Fruit fly (Drosophila melanogaster) whole organism, embryonic: ENCODE data around the gene Vha100-2.

Experiments
- CG10462 ChIP-seq: fragments of 200-800 bp; sonication (Bioruptor generic); optimal IDR thresholded peaks from 2 replicates; lab custom pipeline; 2016; ENCODE audit warnings: missing biosample characterization, missing genetic modification characterization
- CG10543 ChIP-seq: fragments of 200-800 bp; sonication (Bioruptor generic); optimal IDR thresholded peaks from 3 replicates; lab custom pipeline; 2017; ENCODE audit warnings: missing biosample characterization, mild to moderate bottlenecking, missing genetic modification characterization, moderate library complexity
- CG11695 ChIP-seq: fragments of 200-800 bp; sonication (Bioruptor generic); IDR thresholded peaks from 3 replicates; pipeline ENCODE4 v1.3.6; 2022; ENCODE audit warnings: missing biosample characterization, missing genetic modification characterization
- CG14710 ChIP-seq: fragments of 200-800 bp; sonication (Bioruptor generic); optimal IDR thresholded peaks from 3 replicates; lab custom pipeline; 2019; ENCODE audit warnings: missing biosample characterization, mild to moderate bottlenecking, missing genetic modification characterization, moderate library complexity
- CG15269 ChIP-seq: fragments of 200-800 bp; sonication (Bioruptor generic); optimal IDR thresholded peaks from 2 replicates; lab custom pipeline; 2018; ENCODE audit warnings: missing biosample characterization, mild to moderate bottlenecking, missing genetic modification characterization, moderate library complexity
- CG1529 ChIP-seq: fragments of 200-800 bp; sonication (Bioruptor generic); optimal IDR thresholded peaks from 3 replicates; lab custom pipeline; 2018; ENCODE audit warnings: missing biosample characterization, missing genetic modification characterization
- CG1602 ChIP-seq: fragments of 200-800 bp; sonication (Bioruptor generic); optimal IDR thresholded peaks from 3 replicates; lab custom pipeline; 2016; ENCODE audit warnings: missing biosample characterization, missing genetic modification characterization
- CG30020 ChIP-seq: fragments of 200-800 bp; optimal IDR thresholded peaks from 2 replicates; lab custom pipeline; 2019; ENCODE audit warnings: missing biosample characterization, mild to moderate bottlenecking, missing genetic modification characterization, moderate library complexity
- CG31365 ChIP-seq: fragments of 200-800 bp; sonication (Bioruptor generic); optimal IDR thresholded peaks from 2 replicates; lab custom pipeline; 2018; ENCODE audit warnings: missing biosample characterization, mild to moderate bottlenecking, missing genetic modification characterization
- CG3847 ChIP-seq: fragments of 200-800 bp; sonication (Bioruptor generic); IDR thresholded peaks from 2 replicates; pipeline ENCODE4 v1.3.6; 2022; ENCODE audit warnings: missing biosample characterization, missing genetic modification characterization
- CG4360 ChIP-seq: fragments of 200-800 bp; sonication (Bioruptor generic); IDR thresholded peaks from 2 replicates; pipeline ENCODE4 v1.3.6; 2022; ENCODE audit warnings: missing biosample characterization, missing genetic modification characterization
- CG9727 ChIP-seq: fragments of 200-800 bp; sonication (Bioruptor generic); optimal IDR thresholded peaks from 3 replicates; lab custom pipeline; 2017; ENCODE audit warnings: missing biosample characterization, mild to moderate bottlenecking, missing genetic modification characterization
- CG9876 ChIP-seq: fragments of 200-800 bp; sonication (Bioruptor generic); optimal IDR thresholded peaks from 2 replicates; lab custom pipeline; 2016; ENCODE audit warnings: missing biosample characterization, missing genetic modification characterization
- CoRest ChIP-seq: fragments of 200-800 bp; sonication (Bioruptor generic); optimal IDR thresholded peaks from 3 replicates; lab custom pipeline; 2018; ENCODE audit warnings: missing biosample characterization, mild to moderate bottlenecking, missing genetic modification characterization, moderate library complexity
- D ChIP-seq, 2 experiments: fragments of 200-800 bp in 1 of 2; fragments of >200 bp in 1 of 2; sonication (Bioruptor generic) in 1 of 2; optimal IDR thresholded peaks; 2 replicates in 1 of 2; 3 replicates in 1 of 2; lab custom pipeline; 2017; ENCODE audit warnings: mild to moderate bottlenecking in 1 of 2, missing biosample characterization in 1 of 2, missing genetic modification characterization in 1 of 2, missing genetic modification reagents in 1 of 2
- D19B ChIP-seq: fragments of 200-800 bp; sonication (Bioruptor generic); optimal IDR thresholded peaks from 2 replicates; lab custom pipeline; 2017; ENCODE audit warnings: missing biosample characterization, mild to moderate bottlenecking, missing genetic modification characterization
- Dip2 ChIP-seq: fragments of 200-800 bp; sonication (Bioruptor generic); IDR thresholded peaks from 2 replicates; pipeline ENCODE4 v1.3.6; 2022; ENCODE audit warnings: missing biosample characterization, missing genetic modification characterization
- E2f1 ChIP-seq: fragments of 200-800 bp; sonication (Bioruptor generic); IDR thresholded peaks from 2 replicates; pipeline ENCODE4 v1.3.6; 2022; ENCODE audit warnings: missing biosample characterization, missing genetic modification characterization
- H15 ChIP-seq: fragments of 200-800 bp; sonication (Bioruptor generic); IDR thresholded peaks from 3 replicates; pipeline ENCODE4 v1.3.6; 2022; ENCODE audit warnings: missing biosample characterization, missing genetic modification characterization
- HLH54F ChIP-seq: fragments of 200-800 bp; sonication (Bioruptor generic); optimal IDR thresholded peaks from 3 replicates; lab custom pipeline; 2016; ENCODE audit warnings: missing biosample characterization, missing genetic modification characterization
- Hey ChIP-seq: fragments of 200-800 bp; sonication (Bioruptor generic); optimal IDR thresholded peaks from 3 replicates; lab custom pipeline; 2018; ENCODE audit warnings: missing biosample characterization, mild to moderate bottlenecking, missing genetic modification characterization
- MESR4 ChIP-seq: fragments of 200-800 bp; sonication (Bioruptor generic); optimal IDR thresholded peaks from 2 replicates; lab custom pipeline; 2018; ENCODE audit warnings: missing biosample characterization, mild to moderate bottlenecking, missing genetic modification characterization, moderate library complexity
- Myb ChIP-seq: fragments of 200-800 bp; sonication (Bioruptor generic); optimal IDR thresholded peaks from 2 replicates; lab custom pipeline; 2016; ENCODE audit warnings: missing biosample characterization, missing genetic modification characterization
- NFAT ChIP-seq: fragments of 200-800 bp; sonication (Bioruptor generic); IDR thresholded peaks from 2 replicates; pipeline ENCODE4 v1.3.6; 2022; ENCODE audit warnings: missing biosample characterization, missing genetic modification characterization
- Poxn ChIP-seq: fragments of 200-800 bp; sonication (Bioruptor generic); IDR thresholded peaks from 2 replicates; pipeline ENCODE4 v1.3.6; 2022; ENCODE audit warnings: missing biosample characterization, missing genetic modification characterization
- Ptx1 ChIP-seq: fragments of 200-800 bp; sonication (Bioruptor generic); IDR thresholded peaks from 2 replicates; pipeline ENCODE4 v1.3.6; 2022; ENCODE audit warnings: missing biosample characterization, missing genetic modification characterization
- TFAM ChIP-seq: fragments of 200-800 bp; sonication (Bioruptor generic); optimal IDR thresholded peaks from 2 replicates; lab custom pipeline; 2017; ENCODE audit warnings: missing biosample characterization, missing genetic modification characterization, inconsistent platforms
- abd-A ChIP-seq: fragments of 200-800 bp; sonication (Bioruptor generic); optimal IDR thresholded peaks from 3 replicates; lab custom pipeline; 2019; ENCODE audit warnings: missing biosample characterization, mild to moderate bottlenecking, missing genetic modification characterization, moderate library complexity
- ac ChIP-seq: fragments of 200-800 bp; sonication (Bioruptor generic); optimal IDR thresholded peaks from 3 replicates; lab custom pipeline; 2017; ENCODE audit warnings: missing biosample characterization, mild to moderate bottlenecking, missing genetic modification characterization
- aop ChIP-seq: fragments of 200-800 bp; sonication (Bioruptor generic); IDR thresholded peaks from 2 replicates; pipeline ENCODE4 v1.3.6; 2022; ENCODE audit warnings: missing biosample characterization, missing genetic modification characterization
- bcd ChIP-seq: fragments of 200-800 bp; sonication (Bioruptor generic); optimal IDR thresholded peaks from 2 replicates; lab custom pipeline; 2017; ENCODE audit warnings: missing biosample characterization, mild to moderate bottlenecking, missing genetic modification characterization
- bowl ChIP-seq: fragments of 200-800 bp; sonication (Bioruptor generic); IDR thresholded peaks from 2 replicates; pipeline ENCODE4 v1.3.6; 2022; ENCODE audit warnings: missing biosample characterization, missing genetic modification characterization
- chm ChIP-seq: fragments of 200-800 bp; sonication (Bioruptor generic); IDR thresholded peaks from 2 replicates; pipeline ENCODE4 v1.3.6; 2022; ENCODE audit warnings: missing biosample characterization, missing genetic modification characterization
- crol ChIP-seq: fragments of 200-800 bp; sonication (Bioruptor generic); IDR thresholded peaks from 2 replicates; pipeline ENCODE4 v1.3.6; 2022; ENCODE audit warnings: missing biosample characterization, missing genetic modification characterization
- esg ChIP-seq: fragments of 200-800 bp; sonication (Bioruptor generic); conservative IDR thresholded peaks from 2 replicates; pipeline ENCODE4 v1.3.6; 2022; ENCODE audit warnings: missing biosample characterization, missing genetic modification characterization
- ham ChIP-seq: fragments of 200-800 bp; sonication (Bioruptor generic); IDR thresholded peaks from 2 replicates; pipeline ENCODE4 v1.3.6; 2022; ENCODE audit warnings: missing biosample characterization, missing genetic modification characterization
- lbe ChIP-seq: fragments of 200-800 bp; sonication (Bioruptor generic); optimal IDR thresholded peaks from 2 replicates; lab custom pipeline; 2016; ENCODE audit warnings: missing biosample characterization, mild to moderate bottlenecking, missing genetic modification characterization
- nmo ChIP-seq: fragments of 200-800 bp; sonication (Bioruptor generic); optimal IDR thresholded peaks from 2 replicates; lab custom pipeline; 2018; ENCODE audit warnings: missing biosample characterization, mild to moderate bottlenecking, missing genetic modification characterization, moderate library complexity
- nom ChIP-seq: fragments of 200-800 bp; sonication (Bioruptor generic); optimal IDR thresholded peaks from 2 replicates; lab custom pipeline; 2017; ENCODE audit warnings: missing biosample characterization, missing genetic modification characterization, mild to moderate bottlenecking, moderate library complexity, missing genetic modification reagents
- odd ChIP-seq: fragments of 200-800 bp; sonication (Bioruptor generic); optimal IDR thresholded peaks from 2 replicates; lab custom pipeline; 2017; ENCODE audit warnings: missing biosample characterization, mild to moderate bottlenecking, missing genetic modification characterization
- org-1 ChIP-seq: fragments of 200-800 bp; sonication (Bioruptor generic); optimal IDR thresholded peaks from 2 replicates; lab custom pipeline; 2017; ENCODE audit warnings: missing biosample characterization, missing genetic modification characterization
- pfk ChIP-seq: fragments of 200-800 bp; sonication (Bioruptor generic); optimal IDR thresholded peaks from 2 replicates; lab custom pipeline; 2018; ENCODE audit warnings: missing biosample characterization, mild to moderate bottlenecking, missing genetic modification characterization, moderate library complexity
- pho ChIP-seq: fragments of 200-800 bp; sonication (Bioruptor generic); optimal IDR thresholded peaks from 2 replicates; lab custom pipeline; 2016; ENCODE audit warnings: missing biosample characterization, missing genetic modification characterization
- psq ChIP-seq: fragments of 200-800 bp; sonication (Bioruptor generic); optimal IDR thresholded peaks from 2 replicates; lab custom pipeline; 2017; ENCODE audit warnings: missing biosample characterization, missing genetic modification characterization
- row ChIP-seq: fragments of 200-800 bp; sonication (Bioruptor generic); IDR thresholded peaks from 3 replicates; pipeline ENCODE4 v1.3.6; 2022; ENCODE audit warnings: missing biosample characterization, missing genetic modification characterization
- sens ChIP-seq: fragments of 200-800 bp; sonication (Bioruptor generic); peaks from one replicate; lab custom pipeline; 2016; ENCODE audit warnings: missing biosample characterization, missing genetic modification characterization
- sens-2 ChIP-seq: fragments of 200-800 bp; sonication (Bioruptor generic); IDR thresholded peaks from 2 replicates; pipeline ENCODE4 v1.3.6; 2022; ENCODE audit warnings: missing biosample characterization, missing genetic modification characterization
- sisA ChIP-seq: fragments of 200-800 bp; sonication (Bioruptor generic); IDR thresholded peaks from 2 replicates; pipeline ENCODE4 v1.3.6; 2022; ENCODE audit warnings: missing biosample characterization, missing genetic modification characterization
- vfl ChIP-seq: fragments of 200-800 bp; sonication (Bioruptor generic); optimal IDR thresholded peaks from 2 replicates; lab custom pipeline; 2016; ENCODE audit warnings: missing biosample characterization, missing genetic modification characterization
- zf30C ChIP-seq: fragments of 200-800 bp; sonication (Bioruptor generic); optimal IDR thresholded peaks from 3 replicates; lab custom pipeline; 2018; ENCODE audit warnings: missing biosample characterization, mild to moderate bottlenecking, missing genetic modification characterization

Vha100-2 gene

dm6 chr3R:18436550-18437362 lies 37.8 kb upstream of the Vha100-2 start (continued):
- peak; percentile 91 for TF ChIP-seq sens
- no peak for TF ChIP-seq ham (GFP tag; lab: Robert Waterston, UW)
- no peak for TF ChIP-seq D (optimal IDR thresholded peaks at IDR 0.05; lab: Kevin White, UChicago)
- TF ChIP-seq D (GFP tag; optimal IDR thresholded peaks at IDR 0.05; lab: Kevin White, UChicago), result no peak
- no peak for TF ChIP-seq TFAM (GFP tag; lab: Kevin White, UChicago)
- peak; percentile 64 for TF ChIP-seq Myb (GFP tag; lab: Kevin White, UChicago)
- TF ChIP-seq CG11695, result peak; percentile 45; the same call in 1 of the 3 replicates
- TF ChIP-seq CG3847, result peak; percentile 30; the same call in 1 of the 2 replicates
- TF ChIP-seq pho (GFP tag; lab: Kevin White, UChicago), result peak; percentile 71
- TF ChIP-seq aop (GFP tag; lab: Robert Waterston, UW), result no peak
- TF ChIP-seq esg (GFP tag; lab: Robert Waterston, UW), result peak; percentile 58
- no peak for TF ChIP-seq ac (GFP tag; lab: Kevin White, UChicago)
- TF ChIP-seq abd-A (tag; lab: Kevin White, UChicago), result no peak
- peak; percentile 87 for TF ChIP-seq crol (GFP tag; lab: Robert Waterston, UW)
- peak; percentile 60 for TF ChIP-seq org-1 (GFP tag; lab: Kevin White, UChicago)
- no peak for TF ChIP-seq chm (GFP tag; lab: Robert Waterston, UW)
- TF ChIP-seq odd (GFP tag; lab: Kevin White, UChicago), result no peak
- peak; percentile 45; the same call in 1 of the 2 replicates for TF ChIP-seq E2f1 (GFP tag; lab: Robert Waterston, UW)
- TF ChIP-seq sens-2 (GFP tag; lab: Robert Waterston, UW), result peak; percentile 17; the same call in 1 of the 2 replicates
- TF ChIP-seq nom (GFP tag; lab: Kevin White, UChicago), result no peak
- no peak for TF ChIP-seq zf30C (GFP tag; lab: Kevin White, UChicago)
- no peak for TF ChIP-seq CG10462 (GFP tag; lab: Kevin White, UChicago)
- TF ChIP-seq NFAT (GFP tag; lab: Robert Waterston, UW), result no peak; the same call in 1 of the 2 replicates
- TF ChIP-seq CG4360 (GFP tag; lab: Robert Waterston, UW), result peak; percentile 36; the same call in 1 of the 2 replicates
- peak; percentile 44 for TF ChIP-seq Hey
- TF ChIP-seq bowl (GFP tag; lab: Robert Waterston, UW), result no peak
- TF ChIP-seq HLH54F (GFP tag; lab: Kevin White, UChicago), result peak; percentile 58
- peak; percentile 74 for TF ChIP-seq row
- TF ChIP-seq Ptx1 (GFP tag; lab: Robert Waterston, UW), result peak; percentile 68
- TF ChIP-seq nmo, result peak; percentile 63
- TF ChIP-seq MESR4, result no peak
- TF ChIP-seq CG30020 (tag; lab: Kevin White, UChicago), result no peak
- no peak for TF ChIP-seq CG31365 (tag; lab: Kevin White, UChicago)
- peak; percentile 61 for TF ChIP-seq CG9727 (GFP tag; lab: Kevin White, UChicago)
- TF ChIP-seq D19B (GFP tag; lab: Kevin White, UChicago), result peak; percentile 99
- TF ChIP-seq bcd (GFP tag; lab: Kevin White, UChicago), result peak; percentile 62
- TF ChIP-seq Poxn, result no peak
- TF ChIP-seq CoRest (tag; lab: Kevin White, UChicago), result peak; percentile 65
- no peak for TF ChIP-seq H15 (GFP tag; lab: Robert Waterston, UW)
- no peak for TF ChIP-seq CG14710
- TF ChIP-seq pfk (GFP tag; lab: Kevin White, UChicago), result no peak
- TF ChIP-seq vfl (GFP tag; lab: Kevin White, UChicago), result no peak
- TF ChIP-seq sisA (GFP tag; lab: Robert Waterston, UW), result peak; percentile 61
- TF ChIP-seq psq, result no peak
- TF ChIP-seq CG10543 (GFP tag; lab: Kevin White, UChicago), result peak; percentile 7
- TF ChIP-seq Dip2, result no peak
- peak; percentile 63 for TF ChIP-seq CG15269 (tag; lab: Kevin White, UChicago)
- peak; percentile 64 for TF ChIP-seq lbe (GFP tag; lab: Kevin White, UChicago)
- TF ChIP-seq CG1602 (GFP tag; lab: Kevin White, UChicago), result peak; percentile 43
- no peak for TF ChIP-seq CG1529 (GFP tag; lab: Kevin White, UChicago)
- no peak for TF ChIP-seq CG9876 (GFP tag; lab: Kevin White, UChicago)
